Fruit fly (Drosophila melanogaster): ENCODE results near the gene CG4367.

Gene CG4367

dm6 chr3R:20261225-20261968, 43.4 kb downstream of the CG4367 start (continued):
- TF ChIP-seq CG2875 (GFP tag; optimal IDR thresholded peaks at IDR 0.05) (peak; percentile 62), tll (GFP tag; optimal IDR thresholded peaks at IDR 0.05) (peak in 1 of 2 experiments; percentile 4), eyg (GFP tag; optimal IDR thresholded peaks at IDR 0.05) (peak; percentile 46), phol (tag; optimal IDR thresholded peaks at IDR 0.05) (peak; percentile 81), CG18262 (tag; optimal IDR thresholded peaks at IDR 0.05) (peak; percentile 83), Six4 (GFP tag; optimal IDR thresholded peaks at IDR 0.05) (peak; percentile 67), CG1602 (GFP tag; optimal IDR thresholded peaks at IDR 0.05) (peak; percentile 64), CG12219 (GFP tag; optimal IDR thresholded peaks at IDR 0.05) (peak; percentile 88), pan (optimal IDR thresholded peaks at IDR 0.05) (no peak), pan (GFP tag; optimal IDR thresholded peaks at IDR 0.05 in 1 of 2, IDR thresholded peaks at IDR 0.05 in 1 of 2) (peak in 1 of 2 experiments; percentile 88), CG14710 (tag; optimal IDR thresholded peaks at IDR 0.05) (peak; percentile 58), insv (GFP tag; optimal IDR thresholded peaks at IDR 0.05) (peak in 1 of 2 experiments; percentile 21), yki (optimal IDR thresholded peaks at IDR 0.05) (no peak), dan (GFP tag; IDR thresholded peaks at IDR 0.05) (no peak), CG9797 (GFP tag; optimal IDR thresholded peaks at IDR 0.05) (no peak), jumu (GFP tag; optimal IDR thresholded peaks at IDR 0.05) (peak; percentile 59), eve (GFP tag; optimal IDR thresholded peaks at IDR 0.05) (peak in 1 of 2 experiments; percentile 62), CG3281 (GFP tag; optimal IDR thresholded peaks at IDR 0.05) (peak; percentile 94), PHDP (tag; optimal IDR thresholded peaks at IDR 0.05) (peak; percentile 92), CG7839 (tag; optimal IDR thresholded peaks at IDR 0.05) (peak; percentile 92), CG17361 (GFP tag; IDR thresholded peaks at IDR 0.05) (peak; percentile 79), CG6854 (GFP tag; optimal IDR thresholded peaks at IDR 0.05) (peak; percentile 81), CG6175 (GFP tag; IDR thresholded peaks at IDR 0.05) (0 out of 3 replicates have a peak, but pooled peaks have one; percentile 35), CG9727 (GFP tag; optimal IDR thresholded peaks at IDR 0.05) (peak; percentile 86), CG17612 (GFP tag; IDR thresholded peaks at IDR 0.05) (0 out of 2 replicates have a peak, but pooled peaks have one; percentile 42), CG10543 (GFP tag; optimal IDR thresholded peaks at IDR 0.05) (peak; percentile 84), CG33213 (GFP tag; optimal IDR thresholded peaks at IDR 0.05) (no peak), Sox102F (GFP tag; optimal IDR thresholded peaks at IDR 0.05) (peak; percentile 87), lbe (GFP tag; optimal IDR thresholded peaks at IDR 0.05) (peak; percentile 83), Jarid2 (GFP tag; optimal IDR thresholded peaks at IDR 0.05) (peak; percentile 54), CG8478 (optimal IDR thresholded peaks at IDR 0.05) (no peak), crol (GFP tag; IDR thresholded peaks at IDR 0.05) (peak; percentile 52; the same call in 1 of the 2 replicates), jing (GFP tag; optimal IDR thresholded peaks at IDR 0.05) (peak; percentile 52), gcm (GFP tag; optimal IDR thresholded peaks at IDR 0.05) (peak; percentile 82), usp (GFP tag; optimal IDR thresholded peaks at IDR 0.05) (no peak), sr (GFP tag; IDR thresholded peaks at IDR 0.05) (no peak; the same call in 2 of the 3 replicates), CG15269 (tag; optimal IDR thresholded peaks at IDR 0.05) (peak; percentile 94), CG14441 (GFP tag; IDR thresholded peaks at IDR 0.05) (peak; percentile 86), Fer3 (tag; optimal IDR thresholded peaks at IDR 0.05) (peak; percentile 93), CG33557 (GFP tag; optimal IDR thresholded peaks at IDR 0.05) (peak; percentile 6), CG14667 (GFP tag; IDR thresholded peaks at IDR 0.05) (no peak; the same call in 1 of the 2 replicates), her (GFP tag; optimal IDR thresholded peaks at IDR 0.05) (peak; percentile 68), pb (GFP tag; optimal IDR thresholded peaks at IDR 0.05) (peak; percentile 62), CG31365 (tag; optimal IDR thresholded peaks at IDR 0.05) (peak; percentile 68), CG17385 (GFP tag; optimal IDR thresholded peaks at IDR 0.05) (peak; percentile 86), Dbx (GFP tag; IDR thresholded peaks at IDR 0.05) (peak; percentile 92), tgo (GFP tag; IDR thresholded peaks at IDR 0.05) (peak; percentile 86), wek (GFP tag; optimal IDR thresholded peaks at IDR 0.05) (peak; percentile 35), CG8944 (GFP tag; optimal IDR thresholded peaks at IDR 0.05) (peak; percentile 43)
